Worm (Caenorhabditis elegans) whole organism, young adult: ENCODE data around the gene tag-164.

Experiments used
- B0019.2 ChIP-seq: fragments of 200-800 bp; sonication (Bioruptor generic); conservative IDR thresholded peaks from 2 replicates; pipeline ENCODE4 v1.3.6; 2022; ENCODE audit warnings: missing genetic modification reagents, missing genetic modification characterization, missing compliant biosample characterization
- D2030.7 ChIP-seq: fragments of 200-800 bp; sonication (Bioruptor generic); IDR thresholded peaks from 2 replicates; pipeline ENCODE4 v1.3.6; 2022; ENCODE audit warnings: missing genetic modification reagents, missing genetic modification characterization, missing compliant biosample characterization
- F23B12.7 ChIP-seq: sonication (generic microtip); optimal IDR thresholded peaks from 2 replicates; lab custom pipeline; 2017; ENCODE audit warnings: missing genetic modification characterization, mild to moderate bottlenecking, missing compliant biosample characterization, antibody characterized with exemption, moderate library complexity; ENCODE audit not compliant: insufficient read depth
- F37B4.10 ChIP-seq: fragments of 200-800 bp; sonication (Bioruptor generic); IDR thresholded peaks from 2 replicates; pipeline ENCODE4 v1.3.6; 2022; ENCODE audit warnings: missing genetic modification characterization, missing compliant biosample characterization
- F39B2.1 ChIP-seq: fragments of 200-800 bp; sonication (Bioruptor generic); IDR thresholded peaks from 2 replicates; pipeline ENCODE4 v1.3.6; 2022; ENCODE audit warnings: missing genetic modification reagents, missing genetic modification characterization, missing compliant biosample characterization
- F52B5.7 ChIP-seq: sonication (generic microtip); optimal IDR thresholded peaks from 2 replicates; lab custom pipeline; 2016; ENCODE audit warnings: mild to moderate bottlenecking, missing genetic modification characterization, missing compliant biosample characterization
- K11D2.4 ChIP-seq: fragments of 200-800 bp; sonication (Bioruptor generic); IDR thresholded peaks from 2 replicates; pipeline ENCODE4 v1.3.6; 2022; ENCODE audit warnings: missing genetic modification reagents, missing genetic modification characterization, missing compliant biosample characterization
- T26A5.8 ChIP-seq: sonication (generic microtip); optimal IDR thresholded peaks from 2 replicates; lab custom pipeline; 2016; ENCODE audit warnings: missing genetic modification characterization, missing compliant biosample characterization
- Y53F4B.3 ChIP-seq: fragments of 200-800 bp; sonication (Bioruptor generic); IDR thresholded peaks from 2 replicates; pipeline ENCODE4 v1.3.6; 2022; ENCODE audit warnings: missing genetic modification reagents, missing genetic modification characterization, missing compliant biosample characterization
- Y67H2A.10 ChIP-seq: fragments of 200-800 bp; sonication (Bioruptor generic); conservative IDR thresholded peaks from 2 replicates; pipeline ENCODE4 v1.3.6; 2022; ENCODE audit warnings: missing genetic modification reagents, missing genetic modification characterization, missing compliant biosample characterization
- Y95B8A.8 ChIP-seq: fragments of 200-800 bp; sonication (Bioruptor generic); IDR thresholded peaks from 2 replicates; pipeline ENCODE4 v1.3.6; 2022; ENCODE audit warnings: missing genetic modification reagents, missing genetic modification characterization, missing compliant biosample characterization
- aptf-3 ChIP-seq: fragments of 200-800 bp; sonication (Bioruptor generic); IDR thresholded peaks from 2 replicates; pipeline ENCODE4 v1.3.6; 2022; ENCODE audit warnings: missing genetic modification characterization, missing compliant biosample characterization
- atf-7 ChIP-seq: sonication (generic microtip); optimal IDR thresholded peaks from 2 replicates; lab custom pipeline; 2017; ENCODE audit warnings: mild to moderate bottlenecking, missing genetic modification characterization, missing compliant biosample characterization
- attf-6 ChIP-seq: fragments of 200-800 bp; sonication (Bioruptor generic); IDR thresholded peaks from 2 replicates; pipeline ENCODE4 v1.3.6; 2022; ENCODE audit warnings: missing genetic modification reagents, missing genetic modification characterization, missing compliant biosample characterization
- bed-1 ChIP-seq: fragments of 200-800 bp; sonication (Bioruptor generic); IDR thresholded peaks from 2 replicates; pipeline ENCODE4 v1.3.6; 2022; ENCODE audit warnings: missing genetic modification reagents, missing genetic modification characterization, missing compliant biosample characterization
- cebp-2 ChIP-seq: fragments of 200-800 bp; sonication (Bioruptor generic); IDR thresholded peaks from 2 replicates; pipeline ENCODE4 v1.3.6; 2022; ENCODE audit warnings: missing genetic modification characterization, missing compliant biosample characterization
- ceh-40 ChIP-seq: fragments of 200-800 bp; sonication (Bioruptor generic); IDR thresholded peaks from 2 replicates; pipeline ENCODE4 v1.3.6; 2022; ENCODE audit warnings: missing genetic modification characterization, missing compliant biosample characterization
- ceh-91 ChIP-seq: fragments of 200-800 bp; sonication (Bioruptor generic); IDR thresholded peaks from 2 replicates; pipeline ENCODE4 v1.3.6; 2022; ENCODE audit warnings: missing genetic modification reagents, missing genetic modification characterization, missing compliant biosample characterization
- dox-1 ChIP-seq: fragments of 200-800 bp; sonication (Bioruptor generic); IDR thresholded peaks from 2 replicates; pipeline ENCODE4 v1.3.6; 2022; ENCODE audit warnings: missing genetic modification reagents, missing genetic modification characterization, missing compliant biosample characterization
- egrh-3 ChIP-seq: fragments of 200-800 bp; sonication (Bioruptor generic); IDR thresholded peaks from 2 replicates; pipeline ENCODE4 v1.3.6; 2022; ENCODE audit warnings: missing genetic modification reagents, missing genetic modification characterization, missing compliant biosample characterization
- ekl-4 ChIP-seq: fragments of 200-800 bp; sonication (Bioruptor generic); IDR thresholded peaks from 2 replicates; pipeline ENCODE4 v1.3.6; 2022; ENCODE audit warnings: missing genetic modification reagents, missing genetic modification characterization, missing compliant biosample characterization
- ets-4 ChIP-seq: fragments of 200-800 bp; sonication (Bioruptor generic); optimal IDR thresholded peaks from 2 replicates; lab custom pipeline; 2018; ENCODE audit warnings: mild to moderate bottlenecking, missing genetic modification characterization, missing compliant biosample characterization
- hmg-1.2 ChIP-seq: fragments of 200-800 bp; sonication (Bioruptor generic); IDR thresholded peaks from 2 replicates; pipeline ENCODE4 v1.3.6; 2022; ENCODE audit warnings: missing genetic modification reagents, missing genetic modification characterization, missing compliant biosample characterization
- hsf-1 ChIP-seq: fragments of 200-800 bp; sonication (Bioruptor generic); IDR thresholded peaks from 2 replicates; pipeline ENCODE4 v1.3.6; 2022; ENCODE audit warnings: missing genetic modification reagents, missing genetic modification characterization, missing compliant biosample characterization
- let-526 ChIP-seq: fragments of 200-800 bp; sonication (Bioruptor generic); IDR thresholded peaks from 2 replicates; pipeline ENCODE4 v1.3.6; 2022; ENCODE audit warnings: missing genetic modification reagents, missing genetic modification characterization, missing compliant biosample characterization
- lin-35 ChIP-seq, 3 experiments: fragments of 150-350 bp in 2 of 3; sonication (generic microtip) in 1 of 3; optimal IDR thresholded peaks; 2 replicates each; lab custom pipeline; 2014 to 2018; ENCODE audit warnings: missing biosample characterization in 3 of 3, missing genetic modification characterization in 3 of 3, missing genetic modification reagents in 3 of 3
- lin-54 ChIP-seq: fragments of 200-800 bp; sonication (Bioruptor generic); optimal IDR thresholded peaks from 2 replicates; lab custom pipeline; 2018; ENCODE audit warnings: mild to moderate bottlenecking, missing genetic modification characterization, missing compliant biosample characterization
- lsy-27 ChIP-seq: sonication (generic microtip); optimal IDR thresholded peaks from 2 replicates; lab custom pipeline; 2017; ENCODE audit warnings: missing genetic modification characterization, mild to moderate bottlenecking, missing compliant biosample characterization, antibody characterized with exemption, missing genotype, borderline replicate concordance; ENCODE audit not compliant: insufficient read depth
- madf-6 ChIP-seq: fragments of 200-800 bp; sonication (Bioruptor generic); IDR thresholded peaks from 2 replicates; pipeline ENCODE4 v1.3.6; 2022; ENCODE audit warnings: missing genetic modification reagents, missing genetic modification characterization, missing compliant biosample characterization
- mcd-1 ChIP-seq: fragments of 200-800 bp; sonication (Bioruptor generic); IDR thresholded peaks from 2 replicates; pipeline ENCODE4 v1.3.6; 2022; ENCODE audit warnings: missing genetic modification reagents, missing genetic modification characterization, missing compliant biosample characterization
- nfyb-1 ChIP-seq: fragments of 200-800 bp; sonication (Bioruptor generic); IDR thresholded peaks from 2 replicates; pipeline ENCODE4 v1.3.6; 2022; ENCODE audit warnings: missing genetic modification reagents, missing genetic modification characterization, missing compliant biosample characterization
- nhr-120 ChIP-seq: fragments of 200-800 bp; sonication (Bioruptor generic); IDR thresholded peaks from 2 replicates; pipeline ENCODE4 v1.3.6; 2022; ENCODE audit warnings: missing genetic modification characterization, missing compliant biosample characterization
- nhr-80 ChIP-seq: sonication (generic microtip); optimal IDR thresholded peaks from 2 replicates; lab custom pipeline; 2016; ENCODE audit warnings: missing genetic modification characterization, missing compliant biosample characterization
- pbrm-1 ChIP-seq: fragments of 200-800 bp; sonication (Bioruptor generic); IDR thresholded peaks from 2 replicates; pipeline ENCODE4 v1.3.6; 2022; ENCODE audit warnings: missing genetic modification reagents, missing genetic modification characterization, missing compliant biosample characterization
- rcor-1 ChIP-seq: fragments of 200-800 bp; sonication (Bioruptor generic); IDR thresholded peaks from 2 replicates; pipeline ENCODE4 v1.3.6; 2022; ENCODE audit warnings: missing genetic modification reagents, missing genetic modification characterization, missing compliant biosample characterization
- sea-2 ChIP-seq: fragments of 200-800 bp; sonication (Bioruptor generic); IDR thresholded peaks from 2 replicates; pipeline ENCODE4 v1.3.6; 2022; ENCODE audit warnings: missing genetic modification characterization, missing compliant biosample characterization
- snpc-4 ChIP-seq, 5 experiments: fragments of 150-350 bp in 1 of 5; sonication (generic microtip) in 4 of 5; optimal IDR thresholded peaks; 2 replicates each; lab custom pipeline; 2014 to 2018; ENCODE audit warnings: missing genetic modification characterization in 5 of 5, missing biosample characterization in 3 of 5, antibody characterized with exemption in 2 of 5, mild to moderate bottlenecking in 2 of 5, missing compliant biosample characterization in 2 of 5, missing genotype in 2 of 5, moderate library complexity in 2 of 5, missing genetic modification reagents in 1 of 5
- sptf-2 ChIP-seq: fragments of 200-800 bp; sonication (Bioruptor generic); optimal IDR thresholded peaks from 2 replicates; lab custom pipeline; 2018; ENCODE audit warnings: mild to moderate bottlenecking, missing genetic modification characterization, missing compliant biosample characterization
- tbx-9 ChIP-seq: sonication (generic microtip); optimal IDR thresholded peaks from 2 replicates; lab custom pipeline; 2016; ENCODE audit warnings: borderline replicate concordance, missing genetic modification characterization, inconsistent platforms, missing compliant biosample characterization
- zfh-2 ChIP-seq: fragments of 200-800 bp; sonication (Bioruptor generic); conservative IDR thresholded peaks from 2 replicates; pipeline ENCODE4 v1.3.6; 2022; ENCODE audit warnings: missing genetic modification reagents, missing genetic modification characterization, missing compliant biosample characterization
- zim-3 ChIP-seq: sonication (generic microtip); optimal IDR thresholded peaks from 2 replicates; lab custom pipeline; 2017; ENCODE audit warnings: mild to moderate bottlenecking, missing genetic modification characterization, moderate library complexity, missing compliant biosample characterization
- ztf-25 ChIP-seq: fragments of 200-800 bp; sonication (Bioruptor generic); IDR thresholded peaks from 2 replicates; pipeline ENCODE4 v1.3.6; 2022; ENCODE audit warnings: missing genetic modification reagents, missing genetic modification characterization, missing compliant biosample characterization
- ztf-3 ChIP-seq: fragments of 200-800 bp; sonication (Bioruptor generic); optimal IDR thresholded peaks from 2 replicates; lab custom pipeline; 2018; ENCODE audit warnings: mild to moderate bottlenecking, missing genetic modification characterization, missing compliant biosample characterization

Gene tag-164

ce11 chrIII:13436843-13437242 lies 22.5 kb upstream of the tag-164 start, which contains the start of gene F45G2.9 (continued):
- TF ChIP-seq ets-4 (GFP tag; lab: Kevin White, UChicago) = no peak

ce11 chrIII:13439415-13439814 lies 19.9 kb upstream of the tag-164 start, which contains the start of gene ciao-2B:
Gene ciao-2B, minus strand, starts transcription at chrIII:13439544.
- no peak for TF ChIP-seq ceh-91 (GFP tag; lab: Robert Waterston, UW)
- no peak for TF ChIP-seq ets-4 (GFP tag; lab: Kevin White, UChicago)
- no peak for TF ChIP-seq tbx-9 (tag; lab: Kevin White, UChicago)
- TF ChIP-seq atf-7 = no peak
- no peak for TF ChIP-seq zim-3 (tag; lab: Kevin White, UChicago)
- TF ChIP-seq nhr-120 (GFP tag; lab: Robert Waterston, UW) = no peak
- TF ChIP-seq egrh-3 (GFP tag; lab: Robert Waterston, UW) = no peak
- no peak for TF ChIP-seq ztf-25
- no peak for TF ChIP-seq K11D2.4 (GFP tag; lab: Robert Waterston, UW)
- TF ChIP-seq F52B5.7 (tag; lab: Kevin White, UChicago) = no peak
- no peak for TF ChIP-seq ztf-3 (GFP tag; lab: Kevin White, UChicago)
- TF ChIP-seq sptf-2 (GFP tag; lab: Kevin White, UChicago) = no peak
- no peak for TF ChIP-seq nhr-80 (tag; lab: Kevin White, UChicago)
- TF ChIP-seq rcor-1 = no peak
- TF ChIP-seq lin-54 (GFP tag; lab: Kevin White, UChicago) = peak; percentile 39
- peak in 1 of 3 experiments; percentile 64 for TF ChIP-seq lin-35 (GFP tag; optimal IDR thresholded peaks at IDR 0.05; lab: Kevin White, UChicago)
- TF ChIP-seq T26A5.8 (tag; lab: Kevin White, UChicago) = no peak
- TF ChIP-seq F23B12.7 = no peak
- no peak for TF ChIP-seq let-526 (GFP tag; lab: Robert Waterston, UW)
- no peak for TF ChIP-seq ceh-40
- no peak for TF ChIP-seq lsy-27
- no peak for TF ChIP-seq zfh-2
- TF ChIP-seq sea-2 (GFP tag; lab: Robert Waterston, UW) = no peak
- TF ChIP-seq snpc-4 (GFP tag; optimal IDR thresholded peaks at IDR 0.05; lab: Kevin White, UChicago) = no peak
- no peak for TF ChIP-seq snpc-4 (tag; optimal IDR thresholded peaks at IDR 0.05; lab: Kevin White, UChicago)
- 0 out of 2 replicates have a peak, but pooled peaks have one; percentile 11 for TF ChIP-seq hsf-1
- TF ChIP-seq F37B4.10 (GFP tag; lab: Robert Waterston, UW) = no peak
- TF ChIP-seq, all 124 proteins: peak for 3

DNA sequence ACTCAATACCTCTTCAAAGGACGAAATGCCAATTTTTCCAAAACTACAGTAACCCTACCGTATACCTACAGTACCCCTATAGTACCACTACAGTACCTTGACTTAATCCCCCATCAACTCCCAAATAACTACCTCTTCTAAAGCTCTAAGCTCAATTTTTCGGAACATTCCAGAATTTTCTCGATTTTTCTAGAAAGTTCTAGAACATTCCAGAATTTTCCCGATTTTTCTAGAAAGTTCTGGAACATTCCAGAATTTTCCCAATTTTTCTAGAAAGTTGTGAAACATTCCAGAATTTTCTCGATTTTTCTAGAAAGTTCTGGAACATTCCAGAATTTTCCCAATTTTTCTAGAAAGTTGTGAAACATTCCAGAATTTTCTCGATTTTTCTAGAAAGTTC lies 12.5 kb upstream of the tag-164 start:
- TF ChIP-seq hsf-1 = peak; percentile 91

ce11 chrIII:13447439-13447838 lies 11.9 kb upstream of the tag-164 start:
- peak; percentile 18; the same call in 1 of the 2 replicates for TF ChIP-seq cebp-2 (GFP tag; lab: Robert Waterston, UW)
- 0 out of 2 replicates have a peak, but pooled peaks have one; percentile 45 for TF ChIP-seq bed-1 (GFP tag; lab: Robert Waterston, UW)
- TF ChIP-seq pbrm-1 (GFP tag; lab: Robert Waterston, UW) = peak; percentile 90
- peak; percentile 65 for TF ChIP-seq madf-6 (GFP tag; lab: Robert Waterston, UW)
- TF ChIP-seq B0019.2 = peak; percentile 66; the same call in 1 of the 2 replicates
- peak; percentile 99 for TF ChIP-seq hsf-1
- TF ChIP-seq hmg-1.2 (GFP tag; lab: Robert Waterston, UW) = 0 out of 2 replicates have a peak, but pooled peaks have one; percentile 12
- TF ChIP-seq nfyb-1 (GFP tag; lab: Robert Waterston, UW) = peak; percentile 87
- TF ChIP-seq let-526 (GFP tag; lab: Robert Waterston, UW) = peak; percentile 29; the same call in 1 of the 2 replicates
- TF ChIP-seq D2030.7 (GFP tag; lab: Robert Waterston, UW) = peak; percentile 58
- peak; percentile 86 for TF ChIP-seq F39B2.1 (GFP tag; lab: Robert Waterston, UW)
- TF ChIP-seq Y53F4B.3 (GFP tag; lab: Robert Waterston, UW) = peak; percentile 81
- peak; percentile 32; the same call in 1 of the 2 replicates for TF ChIP-seq mcd-1 (GFP tag; lab: Robert Waterston, UW)
- TF ChIP-seq rcor-1 = peak; percentile 92
- peak; percentile 87 for TF ChIP-seq ekl-4 (GFP tag; lab: Robert Waterston, UW)
- TF ChIP-seq Y67H2A.10 (GFP tag; lab: Robert Waterston, UW) = peak; percentile 65; the same call in 1 of the 2 replicates
- peak; percentile 69 for TF ChIP-seq egrh-3 (GFP tag; lab: Robert Waterston, UW)
- TF ChIP-seq ceh-40 = peak; percentile 93
- peak; percentile 81 for TF ChIP-seq attf-6 (GFP tag; lab: Robert Waterston, UW)
- TF ChIP-seq dox-1 = peak; percentile 99
- peak; percentile 47; the same call in 1 of the 2 replicates for TF ChIP-seq Y95B8A.8 (GFP tag; lab: Robert Waterston, UW)
- peak; percentile 96 for TF ChIP-seq aptf-3 (GFP tag; lab: Robert Waterston, UW)
